Worm (Caenorhabditis elegans): Measurements from ENCODE around the gene clp-2.

The clp-2 gene

ce11 chrIII:4687134-4687533, 16.7 kb downstream of the clp-2 start:
- peak; percentile 5 for TF ChIP-seq ceh-18 (tag; optimal IDR thresholded peaks at IDR 0.05)
- TF ChIP-seq tbx-2 (tag; optimal IDR thresholded peaks at IDR 0.05), result no peak

ce11 chrIII:4679963-4680484, 23.8 kb downstream of the clp-2 start, which contains the start of gene srg-11:
srg-11 (plus strand) TSS chrIII:4680013.
- TF ChIP-seq ahr-1 (tag; optimal IDR thresholded peaks at IDR 0.05) (no peak), syd-9 (tag; optimal IDR thresholded peaks at IDR 0.05) (no peak), pax-1 (tag; optimal IDR thresholded peaks at IDR 0.05) (no peak), ceh-14 (tag; optimal IDR thresholded peaks at IDR 0.05) (no peak), unc-55 (GFP tag; optimal IDR thresholded peaks at IDR 0.05) (no peak), hlh-13 (GFP tag; optimal IDR thresholded peaks at IDR 0.05) (no peak), unc-86 (tag; optimal IDR thresholded peaks at IDR 0.05) (no peak)

ce11 chrIII:4677466-4677865, 26.4 kb downstream of the clp-2 start, which contains the start of gene srg-10:
srg-10 (plus strand) TSS chrIII:4677766.
- TF ChIP-seq hlh-13 (GFP tag; optimal IDR thresholded peaks at IDR 0.05) (no peak), elt-2 (tag; optimal IDR thresholded peaks at IDR 0.05) (no peak), pha-2 (tag; optimal IDR thresholded peaks at IDR 0.05) (no peak), rnt-1 (tag; optimal IDR thresholded peaks at IDR 0.05) (no peak), nhr-11 (tag; optimal IDR thresholded peaks at IDR 0.05) (no peak)

- TF ChIP-seq ceh-30 (tag; optimal IDR thresholded peaks at IDR 0.05) (no peak), nfya-1 (tag; optimal IDR thresholded peaks at IDR 0.05) (no peak), unc-42 (tag; optimal IDR thresholded peaks at IDR 0.05) (no peak), ceh-14 (tag; optimal IDR thresholded peaks at IDR 0.05) (no peak), pha-4 (tag; optimal IDR thresholded peaks at IDR 0.05) (no peak), fkh-6 (tag; optimal IDR thresholded peaks at IDR 0.05) (no peak)
Observed at ce11 chrIII:4671949-4672348, 31.9 kb downstream of the clp-2 start, which contains the start of gene srg-13. srg-13 (plus strand) TSS chrIII:4672249.

ce11 chrIII:4671491-4671890, 32.3 kb downstream of the clp-2 start, which contains the start of gene T23F11.11:
T23F11.11 (minus strand) TSS chrIII:4671591.
- TF ChIP-seq ceh-30 (tag; optimal IDR thresholded peaks at IDR 0.05) (no peak), T23F11.4 (GFP tag; optimal IDR thresholded peaks at IDR 0.05) (no peak), hlh-8 (tag; optimal IDR thresholded peaks at IDR 0.05) (no peak), K09A11.1 (tag; optimal IDR thresholded peaks at IDR 0.05; ENCODE audit: insufficient read depth) (no peak), gmeb-2 (tag; optimal IDR thresholded peaks at IDR 0.05) (no peak), ahr-1 (tag; optimal IDR thresholded peaks at IDR 0.05) (no peak), ceh-18 (tag; optimal IDR thresholded peaks at IDR 0.05) (no peak), fkh-10 (GFP tag; optimal IDR thresholded peaks at IDR 0.05) (no peak), pat-9 (tag; optimal IDR thresholded peaks at IDR 0.05) (no peak)

ce11 chrIII:4668073-4668472, 35.8 kb downstream of the clp-2 start:
- TF ChIP-seq T23F11.4 (GFP tag; optimal IDR thresholded peaks at IDR 0.05) (peak; percentile 7), unc-42 (tag; optimal IDR thresholded peaks at IDR 0.05) (no peak), elt-2 (tag; optimal IDR thresholded peaks at IDR 0.05) (peak; percentile 35), tbx-7 (tag; optimal IDR thresholded peaks at IDR 0.05) (no peak), ceh-31 (tag; optimal IDR thresholded peaks at IDR 0.05) (no peak), sox-4 (tag; optimal IDR thresholded peaks at IDR 0.05) (no peak), ztf-16 (tag; optimal IDR thresholded peaks at IDR 0.05) (no peak)

- TF ChIP-seq fkh-6 (tag; optimal IDR thresholded peaks at IDR 0.05) (no peak), hlh-6 (tag; optimal IDR thresholded peaks at IDR 0.05) (peak; percentile 81), hlh-8 (tag; optimal IDR thresholded peaks at IDR 0.05) (peak; percentile 29), ets-4 (tag; optimal IDR thresholded peaks at IDR 0.05) (peak; percentile 27), hlh-30 (tag; optimal IDR thresholded peaks at IDR 0.05; ENCODE audit: insufficient read depth) (peak; percentile 60), syd-9 (tag; optimal IDR thresholded peaks at IDR 0.05) (peak; percentile 34), ceh-22 (tag; optimal IDR thresholded peaks at IDR 0.05) (no peak), ceh-30 (tag; optimal IDR thresholded peaks at IDR 0.05) (peak; percentile 38), ceh-6 (GFP tag; optimal IDR thresholded peaks at IDR 0.05) (peak; percentile 49), ama-1 (optimal IDR thresholded peaks at IDR 0.05) (no peak), ceh-14 (tag; optimal IDR thresholded peaks at IDR 0.05) (no peak), elt-4 (tag; optimal IDR thresholded peaks at IDR 0.05) (no peak), ref-2 (tag; optimal IDR thresholded peaks at IDR 0.05) (peak; percentile 63), che-1 (tag; optimal IDR thresholded peaks at IDR 0.05) (peak; percentile 40), unc-42 (tag; optimal IDR thresholded peaks at IDR 0.05) (peak; percentile 20), dmd-4 (tag; optimal IDR thresholded peaks at IDR 0.05; ENCODE audit: borderline replicate concordance) (peak; percentile 43), pros-1 (tag; optimal IDR thresholded peaks at IDR 0.05) (peak; percentile 68), ceh-18 (tag; optimal IDR thresholded peaks at IDR 0.05) (no peak)
Observed at ce11 chrIII:4666753-4667400, 36.9 kb downstream of the clp-2 start.

Data from whole organism, late embryonic.